Worm (Caenorhabditis elegans) whole organism, late embryonic: ENCODE results near the gene cest-12.

ENCODE experiments used
- C08G9.2 ChIP-seq: sonication (generic microtip); optimal IDR thresholded peaks from 2 replicates; lab custom pipeline; 2016; ENCODE audit warnings: mild to moderate bottlenecking, missing genetic modification characterization, moderate library complexity, missing compliant biosample characterization
- Y22D7AL.16 ChIP-seq: sonication (generic microtip); optimal IDR thresholded peaks from 2 replicates; lab custom pipeline; 2016; ENCODE audit warnings: missing genetic modification characterization, missing compliant biosample characterization
- ama-1 ChIP-seq: fragments of 150-350 bp; optimal IDR thresholded peaks from 2 replicates; lab custom pipeline; 2014
- ceh-24 ChIP-seq: sonication (generic microtip); optimal IDR thresholded peaks from 2 replicates; lab custom pipeline; 2016; ENCODE audit warnings: mild to moderate bottlenecking, missing genetic modification characterization, missing compliant biosample characterization
- ceh-9 ChIP-seq: sonication (generic microtip); optimal IDR thresholded peaks from 2 replicates; lab custom pipeline; 2016; ENCODE audit warnings: mild to moderate bottlenecking, missing genetic modification characterization, inconsistent platforms, missing compliant biosample characterization
- elt-2 ChIP-seq: sonication (generic microtip); optimal IDR thresholded peaks from 2 replicates; lab custom pipeline; 2016; ENCODE audit warnings: missing genetic modification reagents, missing genetic modification characterization, missing compliant biosample characterization
- hlh-6 ChIP-seq: sonication (generic microtip); optimal IDR thresholded peaks from 2 replicates; lab custom pipeline; 2016; ENCODE audit warnings: missing genotype, missing genetic modification characterization, missing compliant biosample characterization
- pat-9 ChIP-seq: fragments of 200-800 bp; sonication (Bioruptor generic); optimal IDR thresholded peaks from 2 replicates; lab custom pipeline; 2018; ENCODE audit warnings: mild to moderate bottlenecking, missing genetic modification characterization, moderate library complexity, missing compliant biosample characterization
- pha-4 ChIP-seq: fragments of 150-350 bp; optimal IDR thresholded peaks from 2 replicates; lab custom pipeline; 2018; ENCODE audit warnings: missing biosample characterization, missing genetic modification reagents, missing genetic modification characterization
- tbx-2 ChIP-seq: sonication (generic microtip); optimal IDR thresholded peaks from 2 replicates; lab custom pipeline; 2016; ENCODE audit warnings: missing genetic modification characterization, missing compliant biosample characterization
- unc-55 ChIP-seq: sonication (generic microtip); optimal IDR thresholded peaks from 2 replicates; lab custom pipeline; 2017; ENCODE audit warnings: missing biosample characterization, missing genetic modification reagents, missing genetic modification characterization
- unc-86 ChIP-seq: sonication (generic microtip); optimal IDR thresholded peaks from 2 replicates; lab custom pipeline; 2016; ENCODE audit warnings: missing genetic modification characterization, missing compliant biosample characterization
- zip-5 ChIP-seq: sonication (generic microtip); optimal IDR thresholded peaks from 2 replicates; lab custom pipeline; 2016; ENCODE audit warnings: missing genetic modification characterization, missing compliant biosample characterization

DNA sequence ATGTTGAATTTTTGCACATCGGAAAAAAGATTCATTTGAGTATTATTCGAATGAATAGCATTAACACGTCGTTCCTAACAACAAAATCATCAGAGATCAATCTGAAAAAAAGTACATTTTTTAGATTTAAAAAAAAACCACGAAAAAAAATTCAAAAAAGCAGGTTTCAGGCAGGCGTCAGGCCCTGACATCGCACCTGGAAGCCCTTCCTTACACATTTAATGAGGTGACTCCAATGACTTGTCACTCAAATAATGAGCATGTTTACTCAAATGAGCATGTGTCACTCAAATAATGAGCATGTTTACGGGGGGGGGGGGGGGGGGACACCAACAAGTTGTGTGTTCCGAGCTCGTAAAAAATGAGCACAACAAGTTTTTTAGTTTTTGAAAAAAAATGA is 11.0 kb upstream of the cest-12 start, which contains the start of gene lron-12:
- TF ChIP-seq pha-4 (tag; lab: Kevin White, UChicago) (no peak), elt-2 (tag; lab: Kevin White, UChicago) (no peak), C08G9.2 (tag; lab: Kevin White, UChicago) (no peak), unc-55 (GFP tag; lab: Kevin White, UChicago) (no peak), unc-86 (tag; lab: Kevin White, UChicago) (no peak), zip-5 (tag; lab: Kevin White, UChicago) (no peak), tbx-2 (tag; lab: Kevin White, UChicago) (no peak), Y22D7AL.16 (tag; lab: Kevin White, UChicago) (no peak), hlh-6 (no peak), ama-1 (lab: Kevin White, UChicago) (no peak), ceh-24 (tag; lab: Kevin White, UChicago) (no peak), pat-9 (tag; lab: Kevin White, UChicago) (no peak), ceh-9 (tag; lab: Kevin White, UChicago) (no peak)
